Fruit fly (Drosophila melanogaster): ENCODE results near the gene Madm.
A peak's percentile ranks its signal among the peaks of the same experiment; 100 is the strongest.

Madm gene

dm6 chr3R:5778731-5779593, 36.7 kb downstream of the Madm start, which contains the start of gene jagn (continued):
- TF ChIP-seq CG14965 (GFP tag; optimal IDR thresholded peaks at IDR 0.05; ENCODE audit: borderline replicate concordance): no peak
- TF ChIP-seq CG15011 (GFP tag; optimal IDR thresholded peaks at IDR 0.05): peak; percentile 2
- TF ChIP-seq CG13894 (tag; optimal IDR thresholded peaks at IDR 0.05): peak; percentile 31
- TF ChIP-seq tin (GFP tag; optimal IDR thresholded peaks at IDR 0.05): peak; percentile 58
- TF ChIP-seq gfzf (GFP tag; optimal IDR thresholded peaks at IDR 0.05): peak; percentile 32
- no peak for TF ChIP-seq CG13296 (GFP tag; optimal IDR thresholded peaks at IDR 0.05)
- peak; percentile 68 for TF ChIP-seq CG30403 (GFP tag; optimal IDR thresholded peaks at IDR 0.05)
- peak; percentile 90 for TF ChIP-seq sens (GFP tag)
- no peak for TF ChIP-seq CG3065 (GFP tag; optimal IDR thresholded peaks at IDR 0.05)
- peak; percentile 59 for TF ChIP-seq CG12104 (GFP tag; optimal IDR thresholded peaks at IDR 0.05)
- peak; percentile 0 for TF ChIP-seq CG6854 (GFP tag; optimal IDR thresholded peaks at IDR 0.05)
- TF ChIP-seq D19B (GFP tag; optimal IDR thresholded peaks at IDR 0.05): peak; percentile 30
- TF ChIP-seq CG1529 (GFP tag; optimal IDR thresholded peaks at IDR 0.05): no peak
- no peak for TF ChIP-seq ase (GFP tag; IDR thresholded peaks at IDR 0.05)
- TF ChIP-seq tna (GFP tag; IDR thresholded peaks at IDR 0.05; ENCODE audit: partially characterized antibody): peak; percentile 99
- TF ChIP-seq CG7745 (tag; optimal IDR thresholded peaks at IDR 0.05): no peak
- TF ChIP-seq ewg (GFP tag; optimal IDR thresholded peaks at IDR 0.05): peak; percentile 30
- peak; percentile 53 for TF ChIP-seq ssp (GFP tag; IDR thresholded peaks at IDR 0.05)
- TF ChIP-seq stc (GFP tag; IDR thresholded peaks at IDR 0.05): peak; percentile 40; the same call in 1 of the 2 replicates
- no peak for TF ChIP-seq kay (GFP tag; optimal IDR thresholded peaks at IDR 0.05)
- TF ChIP-seq ato (GFP tag; IDR thresholded peaks at IDR 0.05; ENCODE audit: partially characterized antibody): peak; percentile 99
- no peak for TF ChIP-seq CG11696 (GFP tag; IDR thresholded peaks at IDR 0.05)
- TF ChIP-seq seq (GFP tag; IDR thresholded peaks at IDR 0.05): no peak
- TF ChIP-seq vvl (GFP tag; IDR thresholded peaks at IDR 0.05): peak; percentile 74
- peak; percentile 41 for TF ChIP-seq Nf-YB (GFP tag; optimal IDR thresholded peaks at IDR 0.05)
- TF ChIP-seq Ets65A (GFP tag): peak; percentile 95
- no peak for TF ChIP-seq bowl (GFP tag; IDR thresholded peaks at IDR 0.05)
- TF ChIP-seq CG10654 (GFP tag; optimal IDR thresholded peaks at IDR 0.05): no peak
- no peak for TF ChIP-seq BtbVII (GFP tag; optimal IDR thresholded peaks at IDR 0.05)
- TF ChIP-seq CG30020 (tag; optimal IDR thresholded peaks at IDR 0.05): peak; percentile 41
- TF ChIP-seq CG1233 (GFP tag; optimal IDR thresholded peaks at IDR 0.05): peak; percentile 59
- TF ChIP-seq run (tag; optimal IDR thresholded peaks at IDR 0.05): no peak
- TF ChIP-seq ERR (GFP tag; optimal IDR thresholded peaks at IDR 0.05): peak; percentile 10
- TF ChIP-seq sr (GFP tag; IDR thresholded peaks at IDR 0.05): no peak
- 0 out of 3 replicates have a peak, but pooled peaks have one; percentile 43 for TF ChIP-seq CG6175 (GFP tag; IDR thresholded peaks at IDR 0.05)
- TF ChIP-seq dmrt11E (tag; optimal IDR thresholded peaks at IDR 0.05): peak; percentile 37
- TF ChIP-seq vnd (GFP tag; IDR thresholded peaks at IDR 0.05; ENCODE audit: partially characterized antibody): peak; percentile 100
- peak; percentile 99 for TF ChIP-seq chinmo (GFP tag; IDR thresholded peaks at IDR 0.05; ENCODE audit: partially characterized antibody)
- TF ChIP-seq CG1603 (tag; optimal IDR thresholded peaks at IDR 0.05): peak; percentile 77
- TF ChIP-seq corto (GFP tag; optimal IDR thresholded peaks at IDR 0.05): no peak
- TF ChIP-seq crc (GFP tag; optimal IDR thresholded peaks at IDR 0.05): peak; percentile 21
- no peak for TF ChIP-seq CG12769 (tag; optimal IDR thresholded peaks at IDR 0.05)
- TF ChIP-seq nau (GFP tag; optimal IDR thresholded peaks at IDR 0.05): no peak
- peak; percentile 100 for TF ChIP-seq CG16813 (GFP tag; IDR thresholded peaks at IDR 0.05; ENCODE audit: partially characterized antibody)
- peak; percentile 54 for TF ChIP-seq sug (tag; optimal IDR thresholded peaks at IDR 0.05)
- TF ChIP-seq CG3726 (GFP tag; IDR thresholded peaks at IDR 0.05): no peak
- peak; percentile 2 for TF ChIP-seq CG18599 (GFP tag; optimal IDR thresholded peaks at IDR 0.05)
- TF ChIP-seq otp (GFP tag; IDR thresholded peaks at IDR 0.05): peak; percentile 68; the same call in 2 of the 3 replicates
- peak; percentile 36 for TF ChIP-seq CG12744 (GFP tag; optimal IDR thresholded peaks at IDR 0.05)

Data from whole organism, embryonic.